Worm (Caenorhabditis elegans): ENCODE data around the gene M05D6.9.

- TF ChIP-seq ref-1 (GFP tag; conservative IDR thresholded peaks at IDR 0.05) (no peak), flt-1 (GFP tag; IDR thresholded peaks at IDR 0.05) (no peak), ztf-23 (GFP tag; IDR thresholded peaks at IDR 0.05) (no peak), klf-2 (GFP tag; conservative IDR thresholded peaks at IDR 0.05) (no peak), ztf-29 (GFP tag; IDR thresholded peaks at IDR 0.05) (no peak), cog-1 (tag; optimal IDR thresholded peaks at IDR 0.05) (no peak)
Observed at ce11 chrII:8508956-8509355, 14.9 kb downstream of the M05D6.9 start, which contains the start of gene T13H5.1.

Measured in whole organism, midembryonic.